Worm (Caenorhabditis elegans) whole organism, midembryonic: ENCODE data around the gene ssl-1.

ENCODE experiments used
- T22C8.4 ChIP-seq: fragments of 200-800 bp; sonication (Bioruptor generic); IDR thresholded peaks from 2 replicates; pipeline ENCODE4 v1.3.6; 2022; ENCODE audit warnings: missing genetic modification characterization, missing compliant biosample characterization
- cog-1 ChIP-seq: sonication (generic microtip); optimal IDR thresholded peaks from 2 replicates; lab custom pipeline; 2016; ENCODE audit warnings: missing genetic modification characterization, missing compliant biosample characterization
- flt-1 ChIP-seq: fragments of 200-800 bp; sonication (Bioruptor generic); IDR thresholded peaks from 2 replicates; pipeline ENCODE4 v1.3.6; 2022; ENCODE audit warnings: missing genetic modification characterization, missing compliant biosample characterization
- klf-2 ChIP-seq: fragments of 200-800 bp; sonication (Bioruptor generic); conservative IDR thresholded peaks from 2 replicates; pipeline ENCODE4 v1.3.6; 2022; ENCODE audit warnings: missing genetic modification reagents, missing genetic modification characterization, missing compliant biosample characterization
- med-1 ChIP-seq: sonication (generic microtip); optimal IDR thresholded peaks from 2 replicates; lab custom pipeline; 2017; ENCODE audit warnings: missing genetic modification characterization, mild to moderate bottlenecking, missing compliant biosample characterization, antibody characterized with exemption, missing genetic modification reagents; ENCODE audit not compliant: insufficient read depth
- ref-1 ChIP-seq: fragments of 200-800 bp; sonication (Bioruptor generic); conservative IDR thresholded peaks from 2 replicates; pipeline ENCODE4 v1.3.6; 2022; ENCODE audit warnings: missing genetic modification reagents, missing genetic modification characterization, missing compliant biosample characterization
- tab-1 ChIP-seq: fragments of 200-800 bp; sonication (Bioruptor generic); IDR thresholded peaks from 2 replicates; pipeline ENCODE4 v1.3.6; 2022; ENCODE audit warnings: missing genetic modification characterization, missing compliant biosample characterization
- ztf-23 ChIP-seq: fragments of 200-800 bp; sonication (Bioruptor generic); IDR thresholded peaks from 2 replicates; pipeline ENCODE4 v1.3.6; 2022; ENCODE audit warnings: missing genetic modification reagents, missing genetic modification characterization, missing compliant biosample characterization
- ztf-29 ChIP-seq: fragments of 200-800 bp; sonication (Bioruptor generic); IDR thresholded peaks from 2 replicates; pipeline ENCODE4 v1.3.6; 2022; ENCODE audit warnings: missing genetic modification reagents, missing genetic modification characterization, missing compliant biosample characterization

The ssl-1 gene

ce11 chrIII:12697591-12697990 is 16.8 kb upstream of the ssl-1 start:
- TF ChIP-seq ztf-23 (GFP tag; lab: Robert Waterston, UW) (no peak), T22C8.4 (no peak), ztf-29 (GFP tag; lab: Robert Waterston, UW) (no peak), ref-1 (GFP tag; lab: Robert Waterston, UW) (no peak), cog-1 (tag; lab: Kevin White, UChicago) (no peak), klf-2 (GFP tag; lab: Robert Waterston, UW) (no peak), tab-1 (no peak), flt-1 (GFP tag; lab: Robert Waterston, UW) (no peak), med-1 (GFP tag; lab: Kevin White, UChicago) (no peak)

DNA sequence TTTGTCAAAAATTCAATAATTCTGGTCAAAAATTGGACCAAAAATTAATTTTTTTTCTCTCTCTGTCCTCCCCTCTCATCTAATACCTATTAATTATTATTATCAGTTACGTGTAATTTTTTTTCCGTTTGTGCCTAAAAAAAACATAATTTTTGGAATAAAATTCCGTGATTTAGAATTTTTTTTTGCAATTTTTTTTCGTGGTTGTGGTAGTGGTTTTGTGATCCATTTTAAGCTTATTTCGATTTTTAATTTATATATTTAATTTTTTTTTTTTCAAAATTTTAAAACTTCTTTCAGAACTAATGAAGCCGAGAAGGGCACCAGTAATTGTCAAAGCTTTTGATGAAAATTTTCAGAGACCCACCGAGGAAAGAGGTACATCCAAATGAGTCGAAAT is 15.2 kb upstream of the ssl-1 start, which contains the start of gene sas-1:
sas-1 (plus strand) TSS at position 301 of the 400 bp plus-strand sequence.
- TF ChIP-seq ztf-23 (GFP tag; lab: Robert Waterston, UW) = no peak
- no peak for TF ChIP-seq ztf-29 (GFP tag; lab: Robert Waterston, UW)
- no peak for TF ChIP-seq T22C8.4
- TF ChIP-seq klf-2 (GFP tag; lab: Robert Waterston, UW) = no peak
- no peak for TF ChIP-seq ref-1 (GFP tag; lab: Robert Waterston, UW)
- TF ChIP-seq tab-1 = no peak
- TF ChIP-seq flt-1 (GFP tag; lab: Robert Waterston, UW) = no peak
- TF ChIP-seq med-1 (GFP tag; lab: Kevin White, UChicago) = no peak
- TF ChIP-seq cog-1 (tag; lab: Kevin White, UChicago) = no peak

- no peak for TF ChIP-seq cog-1 (tag; lab: Kevin White, UChicago)
- TF ChIP-seq ztf-29 (GFP tag; lab: Robert Waterston, UW) = no peak
- no peak for TF ChIP-seq klf-2 (GFP tag; lab: Robert Waterston, UW)
- TF ChIP-seq ref-1 (GFP tag; lab: Robert Waterston, UW) = no peak
- no peak for TF ChIP-seq tab-1
- TF ChIP-seq T22C8.4 = no peak
- no peak for TF ChIP-seq flt-1 (GFP tag; lab: Robert Waterston, UW)
- no peak for TF ChIP-seq ztf-23 (GFP tag; lab: Robert Waterston, UW)
- no peak for TF ChIP-seq med-1 (GFP tag; lab: Kevin White, UChicago)
Observed at ce11 chrIII:12702375-12702774, 12.0 kb upstream of the ssl-1 start.

DNA sequence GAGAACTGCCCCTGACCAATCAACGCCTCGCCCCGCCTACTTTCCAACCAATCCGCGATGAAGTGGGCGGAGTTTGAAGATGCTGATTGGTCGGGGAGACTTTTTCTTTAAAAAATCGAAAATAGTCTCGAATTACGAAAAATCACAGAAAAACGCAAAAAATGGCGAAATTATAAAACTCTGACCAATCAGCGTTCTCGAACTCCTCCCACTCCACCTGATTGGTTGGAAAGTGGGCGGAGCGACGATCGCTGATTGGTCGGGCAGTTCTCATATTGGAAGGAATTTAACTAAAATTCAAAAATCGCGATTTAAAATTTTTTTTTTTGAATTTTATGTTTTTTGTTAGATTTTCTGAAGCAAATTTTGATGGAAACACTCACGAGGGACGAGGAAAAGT is 11.1 kb upstream of the ssl-1 start:
- no peak for TF ChIP-seq cog-1 (tag; lab: Kevin White, UChicago)
- TF ChIP-seq tab-1 = no peak
- no peak for TF ChIP-seq med-1 (GFP tag; lab: Kevin White, UChicago)
- no peak for TF ChIP-seq ztf-29 (GFP tag; lab: Robert Waterston, UW)
- no peak for TF ChIP-seq ztf-23 (GFP tag; lab: Robert Waterston, UW)
- TF ChIP-seq flt-1 (GFP tag; lab: Robert Waterston, UW) = no peak
- TF ChIP-seq klf-2 (GFP tag; lab: Robert Waterston, UW) = no peak
- TF ChIP-seq T22C8.4 = no peak
- no peak for TF ChIP-seq ref-1 (GFP tag; lab: Robert Waterston, UW)

DNA sequence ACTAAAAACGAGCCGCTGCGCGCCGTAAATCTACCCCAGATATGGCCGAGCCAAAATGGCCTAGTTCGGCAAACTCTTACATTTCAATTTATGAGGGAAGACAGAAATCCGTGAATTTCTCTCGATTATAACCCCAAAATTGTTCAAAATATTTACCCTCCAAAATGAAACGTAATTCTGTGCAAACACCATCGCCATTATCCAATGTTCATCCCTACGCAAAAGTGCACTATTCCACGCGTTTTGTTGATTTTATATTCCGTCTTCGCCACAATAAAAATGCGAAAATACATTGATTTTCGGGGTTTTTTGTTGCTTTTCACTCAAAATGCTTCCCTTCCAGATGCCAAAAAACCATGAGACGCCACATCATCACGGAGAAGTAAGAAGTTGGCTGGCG is 3.1 kb upstream of the ssl-1 start, which contains the start of gene hut-1:
hut-1 (plus strand) TSS at position 344 of the 400 bp plus-strand sequence.
- no peak for TF ChIP-seq ztf-23 (GFP tag; lab: Robert Waterston, UW)
- no peak for TF ChIP-seq tab-1

ce11 chrIII:12711682-12712081 is 2.7 kb upstream of the ssl-1 start:
- TF ChIP-seq tab-1 = no peak
- TF ChIP-seq cog-1 (tag; lab: Kevin White, UChicago) = no peak
- no peak for TF ChIP-seq ref-1 (GFP tag; lab: Robert Waterston, UW)
- no peak for TF ChIP-seq ztf-29 (GFP tag; lab: Robert Waterston, UW)

DNA sequence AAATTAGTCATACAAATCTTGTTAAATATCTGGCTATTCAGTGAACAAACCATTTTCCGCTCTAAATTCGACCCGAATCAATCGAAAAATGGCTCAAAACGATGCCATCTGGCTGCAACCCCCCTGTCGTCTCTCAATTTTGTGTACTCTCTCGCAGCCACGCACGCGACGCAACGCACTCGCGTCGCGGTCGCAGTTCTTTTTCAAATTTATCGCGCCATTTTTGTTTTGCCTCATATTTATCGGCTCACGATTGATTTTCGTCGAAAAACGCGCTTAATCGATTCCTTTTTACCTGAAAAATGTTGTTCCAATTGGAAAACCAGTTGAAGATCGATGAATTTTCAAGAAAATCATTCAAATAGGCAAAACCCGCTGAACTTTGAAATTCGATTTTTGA is 504 bp upstream of the ssl-1 start:
- no peak for TF ChIP-seq T22C8.4
- no peak for TF ChIP-seq flt-1 (GFP tag; lab: Robert Waterston, UW)
- no peak for TF ChIP-seq tab-1
- no peak for TF ChIP-seq med-1 (GFP tag; lab: Kevin White, UChicago)
- TF ChIP-seq ref-1 (GFP tag; lab: Robert Waterston, UW) = no peak

DNA sequence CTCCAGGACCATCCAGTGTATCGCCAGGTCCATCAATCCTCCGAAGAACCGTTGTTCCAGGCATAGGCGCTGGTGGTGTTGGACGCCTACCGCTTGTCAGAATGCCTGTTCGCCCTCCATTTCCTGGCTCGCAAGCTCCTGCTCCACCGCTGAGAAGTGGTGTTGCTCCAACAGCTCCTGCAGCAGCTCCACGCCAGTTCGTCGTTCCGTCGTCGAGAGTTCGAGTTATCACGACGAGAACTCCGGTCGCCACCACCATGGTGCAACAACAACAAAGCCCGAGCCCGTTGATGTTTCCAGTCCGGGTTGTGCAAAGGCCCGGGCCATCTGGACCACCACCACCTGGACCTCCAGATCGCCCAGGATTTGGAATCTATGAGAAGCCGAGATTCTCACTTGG is 13.8 kb downstream of the ssl-1 start:
- no peak for TF ChIP-seq T22C8.4
- TF ChIP-seq med-1 (GFP tag; lab: Kevin White, UChicago) = no peak
- no peak for TF ChIP-seq flt-1 (GFP tag; lab: Robert Waterston, UW)
- no peak for TF ChIP-seq cog-1 (tag; lab: Kevin White, UChicago)
- no peak for TF ChIP-seq ref-1 (GFP tag; lab: Robert Waterston, UW)
- no peak for TF ChIP-seq ztf-23 (GFP tag; lab: Robert Waterston, UW)
- TF ChIP-seq ztf-29 (GFP tag; lab: Robert Waterston, UW) = no peak
- TF ChIP-seq klf-2 (GFP tag; lab: Robert Waterston, UW) = no peak
- TF ChIP-seq tab-1 = no peak

- TF ChIP-seq flt-1 (GFP tag; lab: Robert Waterston, UW) (no peak), tab-1 (no peak), ref-1 (GFP tag; lab: Robert Waterston, UW) (no peak)
Observed at ce11 chrIII:12738935-12739334, 24.6 kb downstream of the ssl-1 start.

- TF ChIP-seq ztf-23 (GFP tag; lab: Robert Waterston, UW) (no peak), tab-1 (no peak), T22C8.4 (no peak), klf-2 (GFP tag; lab: Robert Waterston, UW) (no peak), med-1 (GFP tag; lab: Kevin White, UChicago) (no peak), cog-1 (tag; lab: Kevin White, UChicago) (no peak), ztf-29 (GFP tag; lab: Robert Waterston, UW) (no peak), flt-1 (GFP tag; lab: Robert Waterston, UW) (no peak), ref-1 (GFP tag; lab: Robert Waterston, UW) (no peak)
Observed at ce11 chrIII:12740313-12740712, 25.9 kb downstream of the ssl-1 start.
